Fruit fly (Drosophila melanogaster): ENCODE results near the gene Faa.
A peak's percentile ranks its signal among the peaks of the same experiment; 100 is the strongest.

Faa gene

DNA sequence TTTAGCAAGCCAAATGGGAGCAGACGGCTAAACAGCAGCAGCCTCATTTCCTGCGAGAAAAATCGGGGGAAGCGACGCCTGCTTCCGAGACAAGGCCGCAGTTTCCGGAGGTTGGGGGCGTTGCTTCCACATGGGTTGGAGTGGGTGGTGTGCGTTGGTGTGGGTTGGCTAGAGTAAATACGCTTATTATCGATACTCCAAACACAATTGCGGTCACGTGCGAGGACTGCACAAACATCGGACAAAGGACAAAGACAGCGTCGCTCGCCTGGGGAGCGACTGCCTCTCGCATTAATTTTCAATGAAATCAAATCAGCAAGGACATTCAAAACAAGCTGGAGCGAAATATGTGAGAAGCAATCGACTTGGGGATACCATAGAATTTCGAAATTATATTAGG, 7.5 kb upstream of the Faa start:
- no peak for TF ChIP-seq Hr96 (GFP tag; optimal IDR thresholded peaks at IDR 0.05)
- TF ChIP-seq Mnt (GFP tag; optimal IDR thresholded peaks at IDR 0.05) = no peak
- TF ChIP-seq tj (GFP tag; optimal IDR thresholded peaks at IDR 0.05) = no peak
- TF ChIP-seq pad (GFP tag; optimal IDR thresholded peaks at IDR 0.05) = no peak
- TF ChIP-seq cic (GFP tag; optimal IDR thresholded peaks at IDR 0.05) = no peak
- no peak for TF ChIP-seq kay (GFP tag; ENCODE audit: borderline replicate concordance)
- no peak for TF ChIP-seq CG12768 (GFP tag; optimal IDR thresholded peaks at IDR 0.05)
- no peak for TF ChIP-seq CG1620 (GFP tag; optimal IDR thresholded peaks at IDR 0.05)
- no peak for TF ChIP-seq CG11617 (GFP tag; optimal IDR thresholded peaks at IDR 0.05)
- TF ChIP-seq toe (GFP tag; optimal IDR thresholded peaks at IDR 0.05) = no peak
- TF ChIP-seq CG33017 (tag; optimal IDR thresholded peaks at IDR 0.05) = no peak
- no peak for TF ChIP-seq cnc (optimal IDR thresholded peaks at IDR 0.05)
- no peak for TF ChIP-seq CG5204 (GFP tag; optimal IDR thresholded peaks at IDR 0.05)
- TF ChIP-seq bab1 (GFP tag; optimal IDR thresholded peaks at IDR 0.05) = no peak
- TF ChIP-seq ovo (GFP tag; optimal IDR thresholded peaks at IDR 0.05) = no peak
- no peak for TF ChIP-seq Crg-1 (GFP tag; optimal IDR thresholded peaks at IDR 0.05)
- TF ChIP-seq CG7045 (GFP tag; optimal IDR thresholded peaks at IDR 0.05) = no peak

DNA sequence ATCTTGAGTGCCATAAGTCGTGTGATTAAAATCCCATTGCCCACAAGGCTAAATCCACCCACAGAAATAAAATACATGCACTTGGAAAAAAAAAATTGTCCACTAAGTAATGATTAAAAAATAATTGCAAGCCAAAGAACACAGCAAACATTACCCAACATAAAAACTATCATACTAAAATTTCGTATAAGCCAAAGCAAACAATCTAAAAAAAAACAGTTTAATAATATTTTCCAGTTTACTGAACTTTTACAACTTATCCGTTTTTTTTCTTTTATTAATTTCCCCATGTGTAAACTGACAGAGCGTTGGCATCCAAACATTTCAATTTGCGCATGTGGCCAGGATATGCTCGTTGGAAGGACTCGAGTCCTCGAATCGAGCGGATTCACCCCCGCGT, 6.5 kb upstream of the Faa start:
- no peak for TF ChIP-seq CG33017 (tag; optimal IDR thresholded peaks at IDR 0.05)
- TF ChIP-seq Clk (GFP tag; optimal IDR thresholded peaks at IDR 0.05) = no peak
- TF ChIP-seq CG5204 (GFP tag; optimal IDR thresholded peaks at IDR 0.05) = no peak
- no peak for TF ChIP-seq ovo (GFP tag; optimal IDR thresholded peaks at IDR 0.05)
- no peak for TF ChIP-seq toe (GFP tag; optimal IDR thresholded peaks at IDR 0.05)
- TF ChIP-seq Hr96 (GFP tag; optimal IDR thresholded peaks at IDR 0.05) = no peak
- no peak for TF ChIP-seq cic (GFP tag; optimal IDR thresholded peaks at IDR 0.05)
- TF ChIP-seq Mnt (GFP tag; optimal IDR thresholded peaks at IDR 0.05) = no peak
- no peak for TF ChIP-seq CG11617 (GFP tag; optimal IDR thresholded peaks at IDR 0.05)
- no peak for TF ChIP-seq pad (GFP tag; optimal IDR thresholded peaks at IDR 0.05)
- TF ChIP-seq tj (GFP tag; optimal IDR thresholded peaks at IDR 0.05) = no peak
- TF ChIP-seq CG14711 (tag; optimal IDR thresholded peaks at IDR 0.05) = no peak
- TF ChIP-seq CG12768 (GFP tag; optimal IDR thresholded peaks at IDR 0.05) = no peak
- TF ChIP-seq CG7101 (tag; optimal IDR thresholded peaks at IDR 0.05) = no peak
- TF ChIP-seq Crg-1 (GFP tag; optimal IDR thresholded peaks at IDR 0.05) = no peak
- no peak for TF ChIP-seq CG1620 (GFP tag; optimal IDR thresholded peaks at IDR 0.05)
- no peak for TF ChIP-seq bab1 (GFP tag; optimal IDR thresholded peaks at IDR 0.05)
- TF ChIP-seq cnc (optimal IDR thresholded peaks at IDR 0.05) = no peak
- TF ChIP-seq kay (GFP tag; ENCODE audit: borderline replicate concordance) = no peak

DNA sequence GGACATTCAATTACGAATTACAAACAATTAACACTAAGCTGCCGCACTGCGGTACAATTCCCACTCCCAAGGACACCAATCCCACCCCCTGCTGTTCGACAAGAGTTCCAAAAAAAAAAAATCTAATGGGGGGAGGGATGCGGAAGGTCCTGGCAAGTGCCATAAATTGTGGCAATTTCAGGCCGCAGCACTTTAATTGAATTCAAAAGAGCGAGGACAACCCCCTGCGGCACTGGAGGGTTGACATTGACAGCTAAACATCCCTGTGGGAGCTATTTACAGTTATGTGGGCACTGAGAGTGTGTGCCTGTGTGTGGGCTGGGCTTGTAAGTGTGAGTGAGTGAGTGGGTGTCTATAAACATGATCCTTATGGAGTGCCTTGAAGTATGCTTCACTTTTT, 3.2 kb upstream of the Faa start:
- TF ChIP-seq Mnt (GFP tag; optimal IDR thresholded peaks at IDR 0.05) (no peak), CG5204 (GFP tag; optimal IDR thresholded peaks at IDR 0.05) (no peak), pad (GFP tag; optimal IDR thresholded peaks at IDR 0.05) (no peak), CG7101 (tag; optimal IDR thresholded peaks at IDR 0.05) (no peak), Crg-1 (GFP tag; optimal IDR thresholded peaks at IDR 0.05) (no peak), Clk (GFP tag; optimal IDR thresholded peaks at IDR 0.05) (no peak), CG7045 (GFP tag; optimal IDR thresholded peaks at IDR 0.05) (no peak), tj (GFP tag; optimal IDR thresholded peaks at IDR 0.05) (no peak), CG11617 (GFP tag; optimal IDR thresholded peaks at IDR 0.05) (no peak)

DNA sequence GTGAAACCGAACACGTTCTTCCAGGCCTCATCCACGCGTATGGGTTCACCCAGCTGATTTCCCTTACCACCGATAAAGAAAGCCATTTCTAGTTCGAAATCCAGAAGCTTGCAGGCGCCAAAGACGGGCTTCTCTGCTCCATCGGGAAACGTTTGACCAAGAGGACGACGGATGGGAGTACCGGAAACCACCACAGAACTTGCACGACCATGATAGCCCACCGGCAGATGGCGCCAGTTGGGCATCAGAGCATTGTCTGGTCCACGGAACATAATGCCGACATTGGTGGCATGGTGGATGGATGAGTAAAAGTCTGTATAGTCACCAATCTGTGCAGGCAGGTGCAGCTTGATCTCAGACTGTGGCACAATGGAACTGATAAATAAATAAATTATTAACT, 1.0 kb downstream of the Faa start:
- TF ChIP-seq CG5204 (GFP tag; optimal IDR thresholded peaks at IDR 0.05) = no peak
- TF ChIP-seq CG33017 (tag; optimal IDR thresholded peaks at IDR 0.05) = no peak
- TF ChIP-seq pad (GFP tag; optimal IDR thresholded peaks at IDR 0.05) = no peak
- no peak for TF ChIP-seq bab1 (GFP tag; optimal IDR thresholded peaks at IDR 0.05)
- TF ChIP-seq tj (GFP tag; optimal IDR thresholded peaks at IDR 0.05) = no peak
- TF ChIP-seq CG7045 (GFP tag; optimal IDR thresholded peaks at IDR 0.05) = no peak
- no peak for TF ChIP-seq CG1620 (GFP tag; optimal IDR thresholded peaks at IDR 0.05)
- TF ChIP-seq CG12768 (GFP tag; optimal IDR thresholded peaks at IDR 0.05) = no peak
- no peak for TF ChIP-seq Clk (GFP tag; optimal IDR thresholded peaks at IDR 0.05)
- no peak for TF ChIP-seq toe (GFP tag; optimal IDR thresholded peaks at IDR 0.05)

DNA sequence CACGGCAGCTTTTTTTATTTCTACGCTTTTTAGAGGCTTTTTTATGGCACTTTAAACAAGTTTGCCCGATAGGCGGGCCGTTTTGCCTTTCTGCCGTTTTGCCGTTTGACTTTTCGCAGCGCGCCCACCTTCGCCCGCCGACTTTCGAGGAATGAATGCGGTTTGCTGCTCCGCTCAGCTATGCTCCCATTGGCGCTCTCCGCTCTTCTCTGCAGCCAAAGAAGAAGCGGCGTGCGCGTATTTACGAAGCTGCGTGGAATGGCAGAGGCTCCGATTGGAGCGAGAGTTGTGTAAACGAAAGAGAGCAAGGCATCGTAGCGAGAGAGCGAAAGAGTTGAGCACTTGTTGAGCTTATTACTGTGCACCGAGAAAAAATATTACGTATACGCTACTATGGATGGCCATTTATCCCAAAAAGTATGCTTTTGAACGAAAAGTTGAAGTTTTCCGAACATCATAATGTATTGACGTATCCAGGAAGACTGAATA, 2.1 kb downstream of the Faa start, which contains the start of gene wit:
TSS of gene wit (minus strand) at position 157 of the 489 bp plus-strand sequence.
- TF ChIP-seq CG12768 (GFP tag; optimal IDR thresholded peaks at IDR 0.05) = peak; percentile 58
- TF ChIP-seq kay (GFP tag; ENCODE audit: borderline replicate concordance) = no peak
- no peak for TF ChIP-seq cnc (optimal IDR thresholded peaks at IDR 0.05)
- TF ChIP-seq CG7045 (GFP tag; optimal IDR thresholded peaks at IDR 0.05) = peak; percentile 9
- no peak for TF ChIP-seq CG1620 (GFP tag; optimal IDR thresholded peaks at IDR 0.05)
- peak; percentile 34 for TF ChIP-seq cic (GFP tag; optimal IDR thresholded peaks at IDR 0.05)
- TF ChIP-seq CG11617 (GFP tag; optimal IDR thresholded peaks at IDR 0.05) = no peak
- TF ChIP-seq CG7101 (tag; optimal IDR thresholded peaks at IDR 0.05) = peak; percentile 42
- TF ChIP-seq Mnt (GFP tag; optimal IDR thresholded peaks at IDR 0.05) = peak; percentile 83
- TF ChIP-seq toe (GFP tag; optimal IDR thresholded peaks at IDR 0.05) = no peak
- TF ChIP-seq Clk (GFP tag; optimal IDR thresholded peaks at IDR 0.05) = peak; percentile 48
- peak; percentile 32 for TF ChIP-seq bab1 (GFP tag; optimal IDR thresholded peaks at IDR 0.05)
- TF ChIP-seq CG33017 (tag; optimal IDR thresholded peaks at IDR 0.05) = peak; percentile 75
- peak; percentile 15 for TF ChIP-seq ovo (GFP tag; optimal IDR thresholded peaks at IDR 0.05)
- TF ChIP-seq Crg-1 (GFP tag; optimal IDR thresholded peaks at IDR 0.05) = no peak
- TF ChIP-seq CG14711 (tag; optimal IDR thresholded peaks at IDR 0.05) = peak; percentile 14
- TF ChIP-seq tj (GFP tag; optimal IDR thresholded peaks at IDR 0.05) = peak; percentile 73
- TF ChIP-seq Hr96 (GFP tag; optimal IDR thresholded peaks at IDR 0.05) = peak; percentile 31

DNA sequence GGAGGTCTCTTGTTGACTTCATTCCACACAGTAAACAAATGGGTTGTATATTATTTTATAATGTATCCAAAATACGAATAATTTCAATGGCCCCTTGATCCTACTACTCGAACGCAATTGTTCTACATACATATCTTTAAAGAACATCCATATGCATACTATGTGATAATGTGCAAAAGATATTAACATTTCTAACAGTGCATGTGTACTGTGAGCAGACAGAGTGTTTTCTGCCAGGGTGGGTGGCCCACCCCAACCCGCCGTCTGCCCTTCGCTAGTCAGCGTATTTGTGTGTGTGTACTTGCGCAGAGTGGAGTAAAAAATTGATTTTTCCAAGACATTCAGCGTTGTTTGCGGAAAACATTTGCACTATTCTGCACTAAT, 2.8 kb downstream of the Faa start:
- TF ChIP-seq CG33017 (tag; optimal IDR thresholded peaks at IDR 0.05) (peak; percentile 22), Hr96 (GFP tag; optimal IDR thresholded peaks at IDR 0.05) (no peak), cic (GFP tag; optimal IDR thresholded peaks at IDR 0.05) (no peak), CG11617 (GFP tag; optimal IDR thresholded peaks at IDR 0.05) (peak; percentile 10), CG14711 (tag; optimal IDR thresholded peaks at IDR 0.05) (peak; percentile 72), pad (GFP tag; optimal IDR thresholded peaks at IDR 0.05) (no peak), CG7045 (GFP tag; optimal IDR thresholded peaks at IDR 0.05) (peak; percentile 66), CG1620 (GFP tag; optimal IDR thresholded peaks at IDR 0.05) (peak; percentile 9), bab1 (GFP tag; optimal IDR thresholded peaks at IDR 0.05) (no peak), CG12768 (GFP tag; optimal IDR thresholded peaks at IDR 0.05) (peak; percentile 43), cnc (optimal IDR thresholded peaks at IDR 0.05) (no peak), CG7101 (tag; optimal IDR thresholded peaks at IDR 0.05) (peak; percentile 52), ovo (GFP tag; optimal IDR thresholded peaks at IDR 0.05) (no peak), Clk (GFP tag; optimal IDR thresholded peaks at IDR 0.05) (peak; percentile 41), toe (GFP tag; optimal IDR thresholded peaks at IDR 0.05) (peak; percentile 72), Mnt (GFP tag; optimal IDR thresholded peaks at IDR 0.05) (no peak), tj (GFP tag; optimal IDR thresholded peaks at IDR 0.05) (no peak), Crg-1 (GFP tag; optimal IDR thresholded peaks at IDR 0.05) (peak; percentile 1), CG5204 (GFP tag; optimal IDR thresholded peaks at IDR 0.05) (peak; percentile 82), kay (GFP tag; ENCODE audit: borderline replicate concordance) (no peak)
